Worm (Caenorhabditis elegans) whole organism, mixed stage, embryonic: ENCODE data around the gene srx-67.

Experiments
- ces-1 ChIP-seq: fragments of 150-350 bp; optimal IDR thresholded peaks from 2 replicates; lab custom pipeline; 2014; ENCODE audit warnings: missing biosample characterization, missing genetic modification reagents, missing genetic modification characterization
- cnd-1 ChIP-seq: fragments of 200-800 bp; sonication (Bioruptor generic); optimal IDR thresholded peaks from 2 replicates; lab custom pipeline; 2018; ENCODE audit warnings: mild to moderate bottlenecking, missing genetic modification characterization, missing compliant biosample characterization
- lin-13 ChIP-seq: fragments of 150-350 bp; optimal IDR thresholded peaks from 2 replicates; lab custom pipeline; 2014; ENCODE audit warnings: missing biosample characterization, missing genetic modification characterization
- lsy-2 ChIP-seq: fragments of 150-350 bp; optimal IDR thresholded peaks from 2 replicates; lab custom pipeline; 2014; ENCODE audit warnings: missing biosample characterization, missing genetic modification characterization
- nhr-12 ChIP-seq: fragments of 150-350 bp; optimal IDR thresholded peaks from 2 replicates; lab custom pipeline; 2014; ENCODE audit warnings: missing biosample characterization, missing genetic modification characterization
- nhr-28 ChIP-seq: fragments of 150-350 bp; optimal IDR thresholded peaks from 2 replicates; lab custom pipeline; 2014; ENCODE audit warnings: missing biosample characterization, missing genetic modification characterization
- nhr-76 ChIP-seq: sonication (generic microtip); optimal IDR thresholded peaks from 2 replicates; lab custom pipeline; 2017; ENCODE audit warnings: missing biosample characterization, missing genetic modification characterization
- pha-4 ChIP-seq: fragments of 150-350 bp; optimal IDR thresholded peaks from 2 replicates; lab custom pipeline; 2018; ENCODE audit warnings: missing biosample characterization, missing genetic modification reagents, missing genetic modification characterization
- sptf-1 ChIP-seq: sonication (generic microtip); optimal IDR thresholded peaks from 2 replicates; lab custom pipeline; 2017; ENCODE audit warnings: mild to moderate bottlenecking, missing genetic modification characterization, moderate library complexity, missing compliant biosample characterization
- unc-62 ChIP-seq: fragments of 150-350 bp; optimal IDR thresholded peaks from 2 replicates; lab custom pipeline; 2014; ENCODE audit warnings: missing biosample characterization, missing genetic modification reagents, missing genetic modification characterization

- TF ChIP-seq lsy-2 (tag; lab: Kevin White, UChicago) (no peak), nhr-12 (tag; lab: Kevin White, UChicago) (no peak), nhr-28 (no peak), pha-4 (tag; lab: Kevin White, UChicago) (no peak), sptf-1 (no peak), unc-62 (GFP tag; lab: Kevin White, UChicago) (no peak), lin-13 (no peak), ces-1 (GFP tag; lab: Kevin White, UChicago) (no peak), nhr-76 (tag; lab: Kevin White, UChicago) (no peak), cnd-1 (tag; lab: Kevin White, UChicago) (no peak)
Measured at ce11 chrV:3931326-3931725, 14.7 kb downstream of the srx-67 start, which contains the start of gene srx-63.
